Worm (Caenorhabditis elegans): Measurements from ENCODE around the gene Y38E10A.14.
"Not testable (repeated sequence)": the region's sequence is repeated elsewhere in the genome, so short reads cannot be mapped to it uniquely, and the experiment has no call there.

The Y38E10A.14 gene

DNA sequence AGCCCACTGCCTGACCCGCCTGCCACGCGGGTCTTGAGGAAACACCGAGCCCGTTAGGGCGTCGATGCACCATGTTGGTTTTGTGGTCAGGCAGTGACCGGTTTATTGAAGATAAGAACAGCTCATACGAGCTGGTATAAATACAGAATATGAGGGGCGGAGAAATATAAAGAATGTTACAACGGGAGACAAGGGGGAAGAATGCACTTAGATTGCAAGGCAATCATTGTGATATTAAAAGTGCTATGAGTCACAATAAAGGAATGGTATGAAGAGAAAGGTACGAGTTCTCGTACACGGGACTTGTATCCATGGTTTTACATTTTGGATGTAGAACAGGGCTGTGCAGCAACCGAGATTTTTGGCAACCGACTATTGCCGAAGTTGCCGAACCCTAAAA lies at the start of gene Y38E10A.14:
Gene Y38E10A.14 (minus strand): TSS at position 101 of the 400 bp plus-strand sequence.
- TF ChIP-seq chd-7 (tag; optimal IDR thresholded peaks at IDR 0.05); snpc-3.4 (tag; optimal IDR thresholded peaks at IDR 0.05); gei-17 (GFP tag; optimal IDR thresholded peaks at IDR 0.05): not testable (repeated sequence)

DNA sequence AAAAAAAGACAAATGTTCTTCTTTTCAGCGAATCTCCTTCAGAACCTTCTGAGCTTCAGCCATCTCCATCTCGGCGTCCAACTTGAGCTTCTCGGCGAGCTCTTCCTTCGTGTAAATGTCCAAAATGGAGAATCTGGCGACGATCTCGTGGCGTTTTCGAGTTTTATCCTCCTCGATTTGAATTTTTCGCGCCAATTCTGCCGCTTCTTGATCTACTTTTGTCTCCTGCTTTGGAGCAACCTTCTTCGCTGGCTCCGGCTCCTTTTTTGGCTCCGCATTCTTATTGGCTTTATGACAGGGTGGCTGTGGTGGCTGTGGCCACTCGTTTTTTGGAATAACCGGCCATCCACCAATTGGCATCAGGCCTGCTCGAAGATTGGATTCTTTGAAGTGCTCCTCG lies 49.0 kb upstream of the Y38E10A.14 start:
- TF ChIP-seq F52B5.7 (tag; optimal IDR thresholded peaks at IDR 0.05): no peak
- no peak for TF ChIP-seq repo-1 (tag; optimal IDR thresholded peaks at IDR 0.05)
- TF ChIP-seq Y56A3A.18 (GFP tag; IDR thresholded peaks at IDR 0.05): no peak
- no peak for TF ChIP-seq pha-4 (tag; optimal IDR thresholded peaks at IDR 0.05)
- peak; percentile 38; the same call in 1 of the 2 replicates for TF ChIP-seq zfh-2 (GFP tag; conservative IDR thresholded peaks at IDR 0.05)
- TF ChIP-seq aptf-3 (GFP tag; IDR thresholded peaks at IDR 0.05): no peak
- TF ChIP-seq cebp-2 (GFP tag; IDR thresholded peaks at IDR 0.05): 0 out of 2 replicates have a peak, but pooled peaks have one; percentile 44
- TF ChIP-seq tlf-1 (GFP tag; optimal IDR thresholded peaks at IDR 0.05): no peak
- TF ChIP-seq madf-3 (GFP tag; IDR thresholded peaks at IDR 0.05): no peak
- no peak for TF ChIP-seq unc-62 (GFP tag; optimal IDR thresholded peaks at IDR 0.05)
- no peak; the same call in 1 of the 2 replicates for TF ChIP-seq dox-1 (GFP tag; IDR thresholded peaks at IDR 0.05)
- no peak for TF ChIP-seq mel-28 (tag; optimal IDR thresholded peaks at IDR 0.05; ENCODE audit: borderline replicate concordance)
- TF ChIP-seq dpl-1 (GFP tag; optimal IDR thresholded peaks at IDR 0.05): no peak
- TF ChIP-seq ztf-25 (GFP tag; IDR thresholded peaks at IDR 0.05): no peak
- no peak for TF ChIP-seq atf-7 (tag; optimal IDR thresholded peaks at IDR 0.05)

DNA sequence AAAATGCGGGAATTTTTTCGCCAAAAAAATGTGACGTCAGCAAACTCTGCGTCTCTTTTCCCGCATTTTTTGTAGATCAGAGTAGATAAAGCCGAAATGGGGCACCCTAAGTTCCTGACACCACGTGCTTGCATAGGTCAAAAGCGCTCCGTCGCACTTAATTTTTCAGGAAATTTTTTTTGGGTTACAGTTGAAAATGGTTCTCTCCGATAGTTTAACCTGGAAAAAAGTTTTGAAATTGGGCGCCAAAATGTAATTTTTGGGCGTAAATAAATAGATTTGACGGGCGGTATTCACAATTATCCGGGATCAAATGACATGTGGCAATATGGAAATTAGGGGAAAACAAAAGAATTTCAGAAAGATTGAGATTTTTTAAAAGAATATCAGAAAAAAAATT lies 48.2 kb upstream of the Y38E10A.14 start:
- TF ChIP-seq Y79H2A.3 (GFP tag; conservative IDR thresholded peaks at IDR 0.05) (0 out of 2 replicates have a peak, but pooled peaks have one; percentile 33), athp-1 (tag; optimal IDR thresholded peaks at IDR 0.05) (peak; percentile 29), lin-26 (GFP tag; IDR thresholded peaks at IDR 0.05) (peak; percentile 25; the same call in 1 of the 2 replicates), bed-1 (GFP tag; IDR thresholded peaks at IDR 0.05) (no peak), Y53G8AR.9 (GFP tag; conservative IDR thresholded peaks at IDR 0.05) (no peak), attf-3 (GFP tag; conservative IDR thresholded peaks at IDR 0.05) (0 out of 2 replicates have a peak, but pooled peaks have one; percentile 11), tbp1 (GFP tag; optimal IDR thresholded peaks at IDR 0.05) (peak; percentile 15), Y95B8A.8 (GFP tag; IDR thresholded peaks at IDR 0.05) (0 out of 2 replicates have a peak, but pooled peaks have one; percentile 2)

DNA sequence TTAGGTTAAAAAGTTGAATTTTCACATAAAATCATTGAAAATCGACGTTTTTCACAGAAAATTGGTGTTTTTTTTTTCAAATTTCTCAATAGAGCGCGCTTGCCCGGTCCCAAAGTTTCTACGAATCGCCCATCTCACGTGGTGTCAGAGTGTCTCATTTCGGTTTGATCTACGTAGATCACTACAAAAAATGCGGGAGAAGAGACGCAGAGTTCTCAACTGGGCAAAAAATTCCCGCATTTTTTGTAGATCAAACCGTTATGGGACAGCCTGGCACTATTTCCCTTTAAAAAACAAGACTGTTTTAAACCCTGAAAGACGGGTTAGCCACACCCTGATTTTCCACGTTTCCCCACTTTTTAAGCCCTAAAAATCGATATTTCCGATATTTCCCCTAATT lies 47.6 kb upstream of the Y38E10A.14 start:
- TF ChIP-seq lin-54 (GFP tag; optimal IDR thresholded peaks at IDR 0.05) (no peak), mcd-1 (GFP tag; IDR thresholded peaks at IDR 0.05) (peak; percentile 25; the same call in 1 of the 2 replicates), lsy-27 (tag; optimal IDR thresholded peaks at IDR 0.05; ENCODE audit: borderline replicate concordance, insufficient read depth) (no peak), madf-8 (GFP tag; conservative IDR thresholded peaks at IDR 0.05) (peak; percentile 24; the same call in 1 of the 2 replicates), madf-6 (GFP tag; IDR thresholded peaks at IDR 0.05) (peak; percentile 68), hsf-1 (GFP tag; IDR thresholded peaks at IDR 0.05) (peak; percentile 60), tbx-9 (tag; optimal IDR thresholded peaks at IDR 0.05; ENCODE audit: borderline replicate concordance) (no peak), snpc-3.4 (tag; optimal IDR thresholded peaks at IDR 0.05) (no peak), efl-1 (GFP tag; optimal IDR thresholded peaks at IDR 0.05) (peak; percentile 32), athp-1 (tag; optimal IDR thresholded peaks at IDR 0.05) (no peak), ekl-4 (GFP tag; IDR thresholded peaks at IDR 0.05) (0 out of 2 replicates have a peak, but pooled peaks have one; percentile 7), T26A5.8 (tag; optimal IDR thresholded peaks at IDR 0.05) (no peak), B0336.3 (GFP tag; IDR thresholded peaks at IDR 0.05) (no peak), Y56A3A.18 (GFP tag; IDR thresholded peaks at IDR 0.05) (0 out of 2 replicates have a peak, but pooled peaks have one; percentile 7), pbrm-1 (GFP tag; IDR thresholded peaks at IDR 0.05) (0 out of 2 replicates have a peak, but pooled peaks have one; percentile 38), B0035.1 (tag; optimal IDR thresholded peaks at IDR 0.05) (no peak), atf-7 (tag; optimal IDR thresholded peaks at IDR 0.05) (no peak), ceh-91 (GFP tag; IDR thresholded peaks at IDR 0.05) (0 out of 2 replicates have a peak, but pooled peaks have one; percentile 15), F49E8.2 (tag; optimal IDR thresholded peaks at IDR 0.05; ENCODE audit: insufficient read depth) (no peak), dpl-1 (GFP tag; optimal IDR thresholded peaks at IDR 0.05) (no peak), ztf-6 (GFP tag; IDR thresholded peaks at IDR 0.05) (no peak)

All from whole organism, young adult.